Worm (Caenorhabditis elegans) whole organism, L3 larva: ENCODE data around the gene elpc-4.
A peak's percentile ranks its signal among the peaks of the same experiment; 100 is the strongest.

Experiments
- R02D3.7 ChIP-seq: fragments of 150-350 bp; optimal IDR thresholded peaks from 2 replicates; lab custom pipeline; 2014; ENCODE audit warnings: missing biosample characterization, missing genetic modification characterization
- ZK546.5 ChIP-seq: sonication (generic microtip); optimal IDR thresholded peaks from 2 replicates; lab custom pipeline; 2017; ENCODE audit warnings: missing biosample characterization, missing genetic modification characterization
- ceh-82 ChIP-seq: fragments of 150-350 bp; optimal IDR thresholded peaks from 2 replicates; lab custom pipeline; 2014; ENCODE audit warnings: missing biosample characterization, missing genetic modification characterization
- ceh-9 ChIP-seq: sonication (generic microtip); optimal IDR thresholded peaks from 2 replicates; lab custom pipeline; 2018; ENCODE audit warnings: missing biosample characterization, missing genetic modification characterization
- daf-12 ChIP-seq: fragments of 150-350 bp; optimal IDR thresholded peaks from 2 replicates; lab custom pipeline; 2014; ENCODE audit warnings: missing biosample characterization, missing genetic modification reagents, missing genetic modification characterization
- egl-27 ChIP-seq: sonication (generic microtip); optimal IDR thresholded peaks from 4 replicates; lab custom pipeline; 2017; ENCODE audit warnings: missing biosample characterization, missing genetic modification reagents, missing genetic modification characterization
- egl-5 ChIP-seq: fragments of 150-350 bp; optimal IDR thresholded peaks from 2 replicates; lab custom pipeline; 2017; ENCODE audit warnings: missing biosample characterization, missing genetic modification reagents, missing genetic modification characterization, inconsistent platforms
- elt-1 ChIP-seq: fragments of 150-350 bp; optimal IDR thresholded peaks from 2 replicates; lab custom pipeline; 2014; ENCODE audit warnings: missing biosample characterization, missing genetic modification characterization
- elt-2 ChIP-seq: sonication (generic microtip); optimal IDR thresholded peaks from 2 replicates; lab custom pipeline; 2016; ENCODE audit warnings: missing genetic modification reagents, mild to moderate bottlenecking, missing genetic modification characterization, missing compliant biosample characterization
- elt-3 ChIP-seq, 3 experiments: fragments of 150-350 bp in 1 of 3; sonication (generic microtip) in 2 of 3; optimal IDR thresholded peaks; 2 replicates in 2 of 3; 4 replicates in 1 of 3; lab custom pipeline; 2014 to 2017; ENCODE audit warnings: missing biosample characterization in 3 of 3, missing genetic modification characterization in 3 of 3
- eor-1 ChIP-seq, 2 experiments: fragments of 150-350 bp; optimal IDR thresholded peaks; 2 replicates each; lab custom pipeline; 2014 to 2018; ENCODE audit warnings: missing biosample characterization in 2 of 2, missing genetic modification characterization in 2 of 2
- fkh-2 ChIP-seq: fragments of 150-350 bp; optimal IDR thresholded peaks from 2 replicates; lab custom pipeline; 2014; ENCODE audit warnings: missing biosample characterization, missing genetic modification reagents, missing genetic modification characterization
- fos-1 ChIP-seq: fragments of 150-350 bp; optimal IDR thresholded peaks from 2 replicates; lab custom pipeline; 2014; ENCODE audit warnings: missing biosample characterization, missing genetic modification characterization
- hmg-11 ChIP-seq: sonication (generic microtip); optimal IDR thresholded peaks from 2 replicates; lab custom pipeline; 2016; ENCODE audit warnings: missing genetic modification characterization, missing compliant biosample characterization
- jun-1 ChIP-seq: fragments of 150-350 bp; optimal IDR thresholded peaks from 2 replicates; lab custom pipeline; 2014; ENCODE audit warnings: missing biosample characterization, missing genetic modification reagents, missing genetic modification characterization
- lin-15B ChIP-seq: fragments of 150-350 bp; optimal IDR thresholded peaks from 2 replicates; lab custom pipeline; 2014; ENCODE audit warnings: missing biosample characterization, missing genetic modification characterization
- lin-39 ChIP-seq: fragments of 150-350 bp; optimal IDR thresholded peaks from 2 replicates; lab custom pipeline; 2018; ENCODE audit warnings: missing biosample characterization, missing genetic modification reagents, missing genetic modification characterization
- lsy-12 ChIP-seq: sonication (generic microtip); optimal IDR thresholded peaks from 2 replicates; lab custom pipeline; 2016; ENCODE audit warnings: mild to moderate bottlenecking, missing genetic modification characterization, missing compliant biosample characterization
- mml-1 ChIP-seq: fragments of 150-350 bp; sonication (generic microtip); optimal IDR thresholded peaks from 3 replicates; lab custom pipeline; 2014; ENCODE audit warnings: missing biosample characterization, missing genetic modification characterization
- nfya-1 ChIP-seq: sonication (generic microtip); optimal IDR thresholded peaks from 2 replicates; lab custom pipeline; 2017; ENCODE audit warnings: missing genetic modification characterization, mild to moderate bottlenecking, missing compliant biosample characterization, antibody characterized with exemption, moderate library complexity; ENCODE audit not compliant: insufficient read depth
- nhr-11 ChIP-seq: fragments of 150-350 bp; optimal IDR thresholded peaks from 2 replicates; lab custom pipeline; 2014; ENCODE audit warnings: missing biosample characterization, missing genetic modification characterization
- nhr-12 ChIP-seq: fragments of 150-350 bp; optimal IDR thresholded peaks from 2 replicates; lab custom pipeline; 2014; ENCODE audit warnings: missing biosample characterization, missing genetic modification characterization
- nhr-23 ChIP-seq: fragments of 150-350 bp; optimal IDR thresholded peaks from 2 replicates; lab custom pipeline; 2014; ENCODE audit warnings: missing biosample characterization, missing genetic modification reagents, missing genetic modification characterization
- nhr-28 ChIP-seq: fragments of 150-350 bp; optimal IDR thresholded peaks from 2 replicates; lab custom pipeline; 2014; ENCODE audit warnings: missing biosample characterization, missing genetic modification characterization
- nhr-43 ChIP-seq: sonication (generic microtip); optimal IDR thresholded peaks from 2 replicates; lab custom pipeline; 2016; ENCODE audit warnings: mild to moderate bottlenecking, missing genetic modification characterization, missing compliant biosample characterization; ENCODE audit not compliant: poor library complexity, severe bottlenecking
- nhr-76 ChIP-seq: fragments of 150-350 bp; sonication (generic microtip); optimal IDR thresholded peaks from 5 replicates; lab custom pipeline; 2014; ENCODE audit warnings: missing biosample characterization, missing genetic modification characterization
- pha-4 ChIP-seq: fragments of 150-350 bp; optimal IDR thresholded peaks from 2 replicates; lab custom pipeline; 2014; ENCODE audit warnings: missing biosample characterization, missing genetic modification reagents, missing genetic modification characterization
- sea-2 ChIP-seq: fragments of 150-350 bp; sonication (generic microtip); optimal IDR thresholded peaks from 4 replicates; lab custom pipeline; 2014; ENCODE audit warnings: missing biosample characterization, missing genetic modification reagents, missing genetic modification characterization
- snpc-4 ChIP-seq: fragments of 150-350 bp; optimal IDR thresholded peaks from 2 replicates; lab custom pipeline; 2014; ENCODE audit warnings: missing biosample characterization, missing genetic modification characterization
- tbx-2 ChIP-seq: sonication (generic microtip); optimal IDR thresholded peaks from 2 replicates; lab custom pipeline; 2016; ENCODE audit warnings: mild to moderate bottlenecking, missing genetic modification characterization, missing compliant biosample characterization
- unc-39 ChIP-seq: sonication (generic microtip); optimal IDR thresholded peaks from 4 replicates; lab custom pipeline; 2017; ENCODE audit warnings: missing biosample characterization, missing genetic modification characterization
- unc-62 ChIP-seq: fragments of 150-350 bp; sonication (generic microtip); optimal IDR thresholded peaks from 4 replicates; lab custom pipeline; 2014; ENCODE audit warnings: missing biosample characterization, missing genetic modification reagents, missing genetic modification characterization
- zag-1 ChIP-seq: fragments of 150-350 bp; optimal IDR thresholded peaks from 2 replicates; lab custom pipeline; 2014; ENCODE audit warnings: missing biosample characterization, missing genetic modification characterization
- ztf-4 ChIP-seq: fragments of 150-350 bp; optimal IDR thresholded peaks from 2 replicates; lab custom pipeline; 2014; ENCODE audit warnings: missing biosample characterization, missing genetic modification characterization

Gene elpc-4

DNA sequence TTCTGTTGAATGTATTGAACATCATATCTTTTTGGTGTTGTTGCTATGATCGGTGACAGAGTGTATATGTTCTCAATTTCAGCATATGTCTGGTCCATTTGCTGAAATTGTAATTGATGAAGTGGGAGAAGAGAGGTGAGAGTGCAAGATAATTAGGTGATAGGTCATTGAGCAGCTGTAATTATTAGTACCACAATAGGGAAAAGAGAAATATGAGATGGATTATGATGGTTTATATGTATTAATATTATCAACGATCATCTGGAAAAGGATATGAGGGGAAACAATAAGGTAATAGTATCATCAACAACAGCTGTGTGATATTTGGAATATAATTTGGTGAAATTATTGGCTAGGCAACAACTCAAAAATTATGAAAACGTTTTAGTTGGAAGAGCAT is 4.5 kb upstream of the elpc-4 start, which contains the start of gene Y42H9B.3:
Y42H9B.3 (minus strand) TSS at position 101 of the 400 bp plus-strand sequence.
- TF ChIP-seq nhr-28 (tag; lab: Kevin White, UChicago) (no peak), R02D3.7 (tag; lab: Kevin White, UChicago) (no peak), elt-1 (no peak), ztf-4 (no peak), pha-4 (tag; lab: Kevin White, UChicago) (no peak), daf-12 (tag; lab: Kevin White, UChicago) (no peak), lin-15B (tag; lab: Kevin White, UChicago) (no peak), egl-27 (no peak), elt-3 (tag; optimal IDR thresholded peaks at IDR 0.05; lab: Kevin White, UChicago) (no peak), snpc-4 (no peak), ceh-9 (tag; lab: Kevin White, UChicago) (no peak), tbx-2 (tag; lab: Kevin White, UChicago) (no peak), eor-1 (tag; optimal IDR thresholded peaks at IDR 0.05; lab: Kevin White, UChicago) (no peak), fkh-2 (tag; lab: Kevin White, UChicago) (no peak), ceh-82 (tag; lab: Kevin White, UChicago) (no peak)

DNA sequence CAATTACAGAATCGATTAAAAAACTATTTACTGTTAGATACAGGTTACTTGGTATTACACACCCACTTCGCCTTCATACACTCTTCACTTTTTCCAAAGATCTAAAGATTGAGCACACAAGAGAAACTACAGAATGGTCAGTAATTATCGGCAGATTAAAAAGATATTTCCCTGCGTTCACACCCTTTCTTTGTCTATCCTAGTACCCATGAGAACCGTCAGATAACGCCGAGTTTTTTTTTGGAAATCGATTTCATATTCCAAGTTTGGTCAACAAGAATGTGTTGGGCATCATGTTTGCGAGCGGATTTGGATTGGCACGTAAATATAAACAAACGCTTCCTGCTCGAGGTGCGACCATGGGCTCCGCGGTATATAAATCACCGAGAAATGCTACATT is 2.9 kb upstream of the elpc-4 start, which contains the start of gene C26B2.8:
C26B2.8 (plus strand) TSS at position 301 of the 400 bp plus-strand sequence.
- TF ChIP-seq ZK546.5 (tag; lab: Kevin White, UChicago) (no peak), elt-3 (tag; optimal IDR thresholded peaks at IDR 0.05; lab: Kevin White, UChicago) (no peak), fos-1 (tag; lab: Kevin White, UChicago) (no peak), mml-1 (tag; lab: Kevin White, UChicago) (no peak), nhr-76 (no peak), unc-39 (no peak), nhr-12 (tag; lab: Kevin White, UChicago) (no peak), R02D3.7 (tag; lab: Kevin White, UChicago) (no peak), fkh-2 (tag; lab: Kevin White, UChicago) (no peak), lsy-12 (no peak), egl-5 (tag; lab: Kevin White, UChicago) (no peak), egl-27 (no peak), pha-4 (tag; lab: Kevin White, UChicago) (no peak), hmg-11 (no peak), sea-2 (no peak), zag-1 (tag; lab: Kevin White, UChicago) (no peak), nhr-11 (tag; lab: Kevin White, UChicago) (no peak), eor-1 (tag; optimal IDR thresholded peaks at IDR 0.05; lab: Kevin White, UChicago) (no peak)

DNA sequence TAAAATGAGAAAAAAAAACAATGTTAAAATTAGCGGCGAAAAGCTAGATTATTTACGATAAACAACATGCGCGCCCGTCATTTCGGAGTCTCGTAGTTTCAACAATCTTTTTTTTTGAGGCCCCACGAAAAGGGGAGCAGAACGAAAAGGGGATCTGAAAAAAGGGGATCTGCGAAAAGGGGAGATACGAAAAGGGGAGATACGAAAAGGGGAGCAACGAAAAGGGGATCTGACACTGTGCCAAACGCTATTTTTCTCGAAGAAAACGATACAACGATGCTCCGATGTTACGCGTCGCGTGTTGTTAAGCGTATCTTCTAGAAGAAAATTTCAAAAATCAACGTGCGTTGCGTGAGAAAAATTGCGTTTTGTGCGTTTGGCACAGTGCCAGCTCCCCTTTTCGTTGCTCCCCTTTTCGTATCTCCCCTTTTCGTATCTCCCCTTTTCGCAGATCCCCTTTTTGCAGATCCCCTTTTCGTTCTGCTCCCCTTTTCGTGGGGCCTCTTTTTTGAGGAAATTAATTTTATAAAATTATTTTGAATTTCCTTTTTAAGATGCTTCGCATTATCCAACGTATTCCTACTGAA is 975 bp upstream of the elpc-4 start, which contains the start of gene C26B2.7:
C26B2.7 (plus strand) TSS at position 549 of the 587 bp plus-strand sequence.
- TF ChIP-seq nfya-1 (peak; percentile 55), ceh-82 (tag; lab: Kevin White, UChicago) (peak; percentile 36), hmg-11 (peak; percentile 37), jun-1 (tag; lab: Kevin White, UChicago) (peak; percentile 29), nhr-43 (peak; percentile 80), nhr-23 (tag; lab: Kevin White, UChicago) (peak; percentile 19), R02D3.7 (tag; lab: Kevin White, UChicago) (peak; percentile 87), snpc-4 (peak; percentile 20), lin-15B (tag; lab: Kevin White, UChicago) (peak; percentile 52), elt-2 (tag; lab: Kevin White, UChicago) (peak; percentile 31), pha-4 (tag; lab: Kevin White, UChicago) (peak; percentile 74), lsy-12 (peak; percentile 44)

DNA sequence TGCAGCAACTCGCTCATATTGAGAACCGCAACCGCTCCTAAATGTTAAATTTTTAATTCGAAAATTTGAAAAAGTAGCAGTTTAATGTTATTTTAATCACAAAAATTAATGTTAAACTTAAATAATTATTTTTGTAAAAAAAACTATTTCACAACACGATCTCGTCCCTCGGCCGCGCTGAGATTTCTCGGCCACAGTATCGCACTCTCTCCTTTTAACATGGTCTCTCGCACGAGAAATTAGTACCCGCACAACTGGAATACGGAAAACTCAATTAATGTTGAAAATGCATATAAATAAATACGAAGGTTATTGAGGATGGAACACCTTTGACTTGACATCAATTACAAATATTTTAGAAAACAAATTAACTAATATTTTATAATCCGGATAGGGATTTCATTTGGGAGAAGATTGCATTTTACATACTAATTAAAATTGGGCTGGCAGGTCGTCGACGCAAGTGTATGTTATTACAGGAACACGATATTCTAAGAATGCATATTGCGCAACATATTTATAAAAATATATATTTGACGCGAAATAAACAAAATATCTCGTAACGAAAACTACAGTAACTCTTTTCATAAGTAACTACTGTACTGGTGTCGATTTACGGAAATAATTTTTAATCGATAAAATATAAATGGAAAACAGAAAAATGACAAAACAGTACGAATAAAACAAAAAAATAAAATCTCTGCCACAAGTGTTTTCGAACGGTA is 3.1 kb downstream of the elpc-4 start, which contains the start of gene dnc-4:
dnc-4 (minus strand) TSS at position 37 of the 725 bp plus-strand sequence.
- TF ChIP-seq ceh-9 (tag; lab: Kevin White, UChicago) (no peak), R02D3.7 (tag; lab: Kevin White, UChicago) (no peak), lin-15B (tag; lab: Kevin White, UChicago) (peak; percentile 45), nhr-43 (no peak), pha-4 (tag; lab: Kevin White, UChicago) (peak; percentile 29), lin-39 (peak; percentile 19), hmg-11 (peak; percentile 61), unc-62 (no peak), egl-27 (no peak), nhr-23 (tag; lab: Kevin White, UChicago) (peak; percentile 12), nfya-1 (peak; percentile 29)
